Worm (Caenorhabditis elegans): ENCODE data around the gene C38C3.3.

The C38C3.3 gene

ce11 chrV:1495334-1495733 lies at the start of gene C38C3.3:
C38C3.3 (plus strand) TSS chrV:1495634.
- TF ChIP-seq ceh-28 (tag; optimal IDR thresholded peaks at IDR 0.05) = peak; percentile 15
- TF ChIP-seq ceh-16 (tag; optimal IDR thresholded peaks at IDR 0.05) = no peak

DNA sequence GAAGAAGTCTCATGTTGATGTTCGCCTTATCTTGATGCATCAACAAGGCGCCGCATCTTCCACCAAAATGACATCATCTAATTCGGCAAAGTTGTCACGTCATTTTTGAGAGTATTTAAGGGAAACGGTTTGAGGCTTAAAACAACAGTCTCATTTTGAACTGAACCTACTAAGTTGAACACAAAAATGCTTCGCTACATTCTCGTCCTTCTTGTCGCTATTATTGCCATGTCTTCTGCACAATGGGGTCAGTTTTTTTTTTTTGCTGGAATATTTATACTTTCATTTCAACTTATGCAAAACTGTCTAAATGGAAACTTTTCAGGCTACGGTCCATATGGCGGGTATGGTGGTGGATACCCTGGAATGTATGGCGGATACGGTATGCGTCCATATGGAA lies 48.4 kb upstream of the C38C3.3 start, which contains the start of gene cnc-4:
Gene cnc-4 (plus strand): TSS at position 117 of the 400 bp plus-strand sequence.
- TF ChIP-seq ama-1 (optimal IDR thresholded peaks at IDR 0.05) (no peak), lsy-12 (tag; optimal IDR thresholded peaks at IDR 0.05) (no peak), ceh-82 (tag; optimal IDR thresholded peaks at IDR 0.05) (no peak), unc-39 (tag; optimal IDR thresholded peaks at IDR 0.05) (no peak), elt-2 (tag; optimal IDR thresholded peaks at IDR 0.05) (no peak), skn-1 (tag; optimal IDR thresholded peaks at IDR 0.05) (no peak), tbx-2 (tag; optimal IDR thresholded peaks at IDR 0.05) (no peak)

ce11 chrV:1447724-1448123 lies 47.7 kb upstream of the C38C3.3 start, which contains the start of gene cnc-3:
cnc-3 (plus strand) TSS chrV:1448004.
- TF ChIP-seq aly-2 (tag; optimal IDR thresholded peaks at IDR 0.05) = no peak
- TF ChIP-seq nhr-25 (tag; optimal IDR thresholded peaks at IDR 0.05) = peak; percentile 41

DNA sequence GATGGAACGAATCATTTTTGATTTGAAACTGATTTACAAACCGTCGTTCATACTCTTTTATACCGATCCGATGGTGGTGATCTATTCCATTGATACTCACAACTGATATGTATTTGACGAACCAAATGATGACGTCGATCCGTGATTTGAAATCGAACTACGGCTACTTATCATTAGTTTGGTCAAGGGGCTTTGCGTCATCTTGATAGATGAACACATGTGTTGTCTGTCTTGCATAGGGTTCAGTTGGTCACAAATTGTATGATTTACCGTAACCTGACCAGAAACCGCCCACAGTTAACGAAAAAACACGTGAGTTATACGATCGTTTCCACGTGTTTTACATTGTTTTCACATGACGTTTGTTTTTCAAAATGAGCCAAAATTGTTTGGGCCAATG lies 45.3 kb upstream of the C38C3.3 start, which contains the start of gene cnc-2:
Gene cnc-2 (minus strand): TSS at position 24 of the 400 bp plus-strand sequence.
- no peak for TF ChIP-seq ZK546.5 (tag; optimal IDR thresholded peaks at IDR 0.05)
- no peak for TF ChIP-seq egl-5 (tag; optimal IDR thresholded peaks at IDR 0.05)
- TF ChIP-seq aly-2 (tag; optimal IDR thresholded peaks at IDR 0.05) = no peak
- TF ChIP-seq fkh-10 (GFP tag; optimal IDR thresholded peaks at IDR 0.05) = no peak
- TF ChIP-seq snpc-4 (tag; optimal IDR thresholded peaks at IDR 0.05) = no peak
- TF ChIP-seq fos-1 (tag; optimal IDR thresholded peaks at IDR 0.05) = no peak
- TF ChIP-seq eor-1 (tag; optimal IDR thresholded peaks at IDR 0.05) = no peak

ce11 chrV:1451334-1451733 lies 44.1 kb upstream of the C38C3.3 start, which contains the start of gene srj-23:
srj-23 (plus strand) TSS chrV:1451634.
- no peak for TF ChIP-seq R02D3.7 (tag; optimal IDR thresholded peaks at IDR 0.05)

DNA sequence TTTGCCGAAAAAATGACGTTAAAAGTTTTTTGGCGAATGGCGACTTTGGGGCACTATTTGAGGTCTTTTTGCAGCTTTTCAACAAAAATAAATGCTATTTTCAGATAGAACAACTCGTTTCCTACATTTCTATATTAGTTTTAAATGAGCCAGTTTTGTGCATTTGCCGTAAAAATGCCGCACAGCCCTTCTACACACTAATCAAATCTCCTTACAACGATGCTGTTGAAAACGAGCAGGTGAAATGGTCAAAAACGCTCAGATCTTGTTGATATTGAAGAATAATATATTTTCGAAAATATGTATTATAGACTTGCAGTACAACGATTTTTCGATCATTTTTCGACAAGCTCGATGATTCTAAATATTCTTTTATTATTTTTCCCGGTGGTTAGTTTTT lies 40.7 kb upstream of the C38C3.3 start, which contains the start of gene chil-14:
Gene chil-14 (plus strand): TSS at position 301 of the 400 bp plus-strand sequence.
- TF ChIP-seq elt-2 (tag; optimal IDR thresholded peaks at IDR 0.05) = no peak
- TF ChIP-seq fkh-10 (GFP tag; optimal IDR thresholded peaks at IDR 0.05) = no peak
- TF ChIP-seq fos-1 (tag; optimal IDR thresholded peaks at IDR 0.05) = no peak
- TF ChIP-seq egl-5 (tag; optimal IDR thresholded peaks at IDR 0.05) = no peak
- no peak for TF ChIP-seq nhr-43 (tag; optimal IDR thresholded peaks at IDR 0.05; ENCODE audit: poor library complexity, severe bottlenecking)
- no peak for TF ChIP-seq aly-2 (tag; optimal IDR thresholded peaks at IDR 0.05)
- TF ChIP-seq egl-27 (tag; optimal IDR thresholded peaks at IDR 0.05) = no peak

ce11 chrV:1455280-1455679 lies 40.2 kb upstream of the C38C3.3 start:
- TF ChIP-seq elt-3 (tag; optimal IDR thresholded peaks at IDR 0.05) = no peak
- no peak for TF ChIP-seq pha-4 (tag; optimal IDR thresholded peaks at IDR 0.05)
- no peak for TF ChIP-seq ceh-28 (tag; optimal IDR thresholded peaks at IDR 0.05)
- no peak for TF ChIP-seq elt-2 (tag; optimal IDR thresholded peaks at IDR 0.05)
- TF ChIP-seq unc-39 (tag; optimal IDR thresholded peaks at IDR 0.05) = no peak
- TF ChIP-seq mdl-1 (tag; optimal IDR thresholded peaks at IDR 0.05) = no peak
- TF ChIP-seq lsy-12 (tag; optimal IDR thresholded peaks at IDR 0.05) = no peak
- TF ChIP-seq nhr-25 (tag; optimal IDR thresholded peaks at IDR 0.05) = no peak
- TF ChIP-seq daf-12 (tag; optimal IDR thresholded peaks at IDR 0.05) = no peak
- no peak for TF ChIP-seq jun-1 (tag; optimal IDR thresholded peaks at IDR 0.05)
- no peak for TF ChIP-seq mml-1 (tag; optimal IDR thresholded peaks at IDR 0.05)
- TF ChIP-seq ZK546.5 (tag; optimal IDR thresholded peaks at IDR 0.05) = no peak
- TF ChIP-seq aly-2 (tag; optimal IDR thresholded peaks at IDR 0.05) = no peak
- TF ChIP-seq eor-1 (tag; optimal IDR thresholded peaks at IDR 0.05) = no peak
- no peak for TF ChIP-seq sea-2 (GFP tag; optimal IDR thresholded peaks at IDR 0.05)
- TF ChIP-seq nhr-237 (tag; optimal IDR thresholded peaks at IDR 0.05) = no peak
- no peak for TF ChIP-seq nhr-11 (tag; optimal IDR thresholded peaks at IDR 0.05)
- no peak for TF ChIP-seq skn-1 (tag; optimal IDR thresholded peaks at IDR 0.05)
- TF ChIP-seq nhr-23 (tag; optimal IDR thresholded peaks at IDR 0.05) = no peak
- no peak for TF ChIP-seq hmg-11 (tag; optimal IDR thresholded peaks at IDR 0.05)
